Worm (Caenorhabditis elegans): ENCODE data around the gene pals-17.

- TF ChIP-seq odd-2 (tag; optimal IDR thresholded peaks at IDR 0.05): no peak
- no peak for TF ChIP-seq nhr-11 (tag; optimal IDR thresholded peaks at IDR 0.05)
- no peak for TF ChIP-seq pha-4 (tag; optimal IDR thresholded peaks at IDR 0.05)
- TF ChIP-seq T23F11.4 (GFP tag; optimal IDR thresholded peaks at IDR 0.05): no peak
- no peak for TF ChIP-seq dve-1 (tag; optimal IDR thresholded peaks at IDR 0.05)
- TF ChIP-seq K02D7.2 (tag; optimal IDR thresholded peaks at IDR 0.05): no peak
- no peak for TF ChIP-seq npax-4 (tag; optimal IDR thresholded peaks at IDR 0.05)
- TF ChIP-seq dmd-4 (tag; optimal IDR thresholded peaks at IDR 0.05; ENCODE audit: borderline replicate concordance): no peak
- TF ChIP-seq rnt-1 (tag; optimal IDR thresholded peaks at IDR 0.05): no peak
- TF ChIP-seq ets-4 (tag; optimal IDR thresholded peaks at IDR 0.05): no peak
- no peak for TF ChIP-seq ttx-3 (tag; optimal IDR thresholded peaks at IDR 0.05)
Observed at ce11 chrIII:1419700-1420356, 28.2 kb upstream of the pals-17 start.

All from whole organism, late embryonic.